Worm (Caenorhabditis elegans) whole organism, mixed stage, embryonic: Measurements from ENCODE around the gene lgc-54.

Experiments
- M03D4.4 ChIP-seq: sonication (generic microtip); optimal IDR thresholded peaks from 2 replicates; lab custom pipeline; 2017; ENCODE audit warnings: mild to moderate bottlenecking, missing genetic modification characterization, missing compliant biosample characterization
- bed-3 ChIP-seq: fragments of 200-800 bp; sonication (Bioruptor generic); optimal IDR thresholded peaks from 3 replicates; lab custom pipeline; 2018; ENCODE audit warnings: mild to moderate bottlenecking, missing genetic modification characterization, moderate library complexity, missing compliant biosample characterization
- blmp-1 ChIP-seq: fragments of 150-350 bp; optimal IDR thresholded peaks from 2 replicates; lab custom pipeline; 2014; ENCODE audit warnings: missing biosample characterization, missing genetic modification characterization
- ceh-39 ChIP-seq: fragments of 150-350 bp; optimal IDR thresholded peaks from 2 replicates; lab custom pipeline; 2014; ENCODE audit warnings: missing biosample characterization, missing genetic modification characterization
- ceh-43 ChIP-seq: fragments of 200-800 bp; sonication (Bioruptor generic); optimal IDR thresholded peaks from 2 replicates; lab custom pipeline; 2018; ENCODE audit warnings: mild to moderate bottlenecking, missing genetic modification characterization, moderate library complexity, missing compliant biosample characterization
- ceh-83 ChIP-seq: fragments of 200-800 bp; sonication (Bioruptor generic); optimal IDR thresholded peaks from 2 replicates; lab custom pipeline; 2018; ENCODE audit warnings: mild to moderate bottlenecking, missing genetic modification characterization, missing compliant biosample characterization
- ces-1 ChIP-seq: fragments of 150-350 bp; optimal IDR thresholded peaks from 2 replicates; lab custom pipeline; 2014; ENCODE audit warnings: missing biosample characterization, missing genetic modification reagents, missing genetic modification characterization
- cnd-1 ChIP-seq: fragments of 200-800 bp; sonication (Bioruptor generic); optimal IDR thresholded peaks from 2 replicates; lab custom pipeline; 2018; ENCODE audit warnings: mild to moderate bottlenecking, missing genetic modification characterization, missing compliant biosample characterization
- elt-1 ChIP-seq: sonication (generic microtip); optimal IDR thresholded peaks from 2 replicates; lab custom pipeline; 2017; ENCODE audit warnings: missing genetic modification characterization, mild to moderate bottlenecking, missing compliant biosample characterization, antibody characterized with exemption, moderate library complexity, borderline replicate concordance; ENCODE audit not compliant: insufficient read depth
- elt-3 ChIP-seq: fragments of 150-350 bp; optimal IDR thresholded peaks from 2 replicates; lab custom pipeline; 2014; ENCODE audit warnings: missing biosample characterization, missing genetic modification characterization
- flh-1 ChIP-seq: fragments of 200-800 bp; sonication (Bioruptor generic); optimal IDR thresholded peaks from 2 replicates; lab custom pipeline; 2018; ENCODE audit warnings: mild to moderate bottlenecking, missing genetic modification characterization, moderate library complexity, missing compliant biosample characterization
- ham-2 ChIP-seq: fragments of 200-800 bp; sonication (Bioruptor generic); optimal IDR thresholded peaks from 2 replicates; lab custom pipeline; 2018; ENCODE audit warnings: mild to moderate bottlenecking, missing genetic modification characterization, missing compliant biosample characterization
- lin-13 ChIP-seq: fragments of 150-350 bp; optimal IDR thresholded peaks from 2 replicates; lab custom pipeline; 2014; ENCODE audit warnings: missing biosample characterization, missing genetic modification characterization
- lin-32 ChIP-seq: fragments of 200-800 bp; sonication (Bioruptor generic); optimal IDR thresholded peaks from 2 replicates; lab custom pipeline; 2018; ENCODE audit warnings: mild to moderate bottlenecking, missing genetic modification characterization, missing compliant biosample characterization
- lsy-2 ChIP-seq: fragments of 150-350 bp; optimal IDR thresholded peaks from 2 replicates; lab custom pipeline; 2014; ENCODE audit warnings: missing biosample characterization, missing genetic modification characterization
- mls-2 ChIP-seq: sonication (generic microtip); optimal IDR thresholded peaks from 2 replicates; lab custom pipeline; 2016; ENCODE audit warnings: mild to moderate bottlenecking, missing genetic modification characterization, moderate library complexity, missing compliant biosample characterization
- nhr-12 ChIP-seq: fragments of 150-350 bp; optimal IDR thresholded peaks from 2 replicates; lab custom pipeline; 2014; ENCODE audit warnings: missing biosample characterization, missing genetic modification characterization
- nhr-2 ChIP-seq: fragments of 150-350 bp; optimal IDR thresholded peaks from 2 replicates; lab custom pipeline; 2014; ENCODE audit warnings: missing biosample characterization, missing genetic modification characterization
- nhr-237 ChIP-seq: fragments of 150-350 bp; optimal IDR thresholded peaks from 2 replicates; lab custom pipeline; 2014; ENCODE audit warnings: missing biosample characterization, missing genetic modification characterization
- nhr-28 ChIP-seq: fragments of 150-350 bp; optimal IDR thresholded peaks from 2 replicates; lab custom pipeline; 2014; ENCODE audit warnings: missing biosample characterization, missing genetic modification characterization
- nhr-76 ChIP-seq: sonication (generic microtip); optimal IDR thresholded peaks from 2 replicates; lab custom pipeline; 2017; ENCODE audit warnings: missing biosample characterization, missing genetic modification characterization
- pha-4 ChIP-seq: fragments of 150-350 bp; optimal IDR thresholded peaks from 2 replicates; lab custom pipeline; 2018; ENCODE audit warnings: missing biosample characterization, missing genetic modification reagents, missing genetic modification characterization
- sem-2 ChIP-seq: fragments of 200-800 bp; sonication (Bioruptor generic); optimal IDR thresholded peaks from 2 replicates; lab custom pipeline; 2018; ENCODE audit warnings: mild to moderate bottlenecking, missing genetic modification characterization, missing compliant biosample characterization
- snpc-4 ChIP-seq: fragments of 150-350 bp; optimal IDR thresholded peaks from 2 replicates; lab custom pipeline; 2014; ENCODE audit warnings: missing biosample characterization, missing genetic modification characterization
- sptf-1 ChIP-seq: sonication (generic microtip); optimal IDR thresholded peaks from 2 replicates; lab custom pipeline; 2017; ENCODE audit warnings: mild to moderate bottlenecking, missing genetic modification characterization, moderate library complexity, missing compliant biosample characterization
- tbx-8 ChIP-seq: fragments of 200-800 bp; sonication (Bioruptor generic); optimal IDR thresholded peaks from 2 replicates; lab custom pipeline; 2018; ENCODE audit warnings: mild to moderate bottlenecking, missing genetic modification characterization, moderate library complexity, missing compliant biosample characterization
- unc-120 ChIP-seq: sonication (generic microtip); optimal IDR thresholded peaks from 2 replicates; lab custom pipeline; 2017; ENCODE audit warnings: missing genetic modification characterization, missing compliant biosample characterization; ENCODE audit not compliant: poor library complexity, severe bottlenecking
- unc-39 ChIP-seq: fragments of 150-350 bp; optimal IDR thresholded peaks from 2 replicates; lab custom pipeline; 2014; ENCODE audit warnings: missing biosample characterization, missing genetic modification characterization
- unc-62 ChIP-seq: fragments of 150-350 bp; optimal IDR thresholded peaks from 2 replicates; lab custom pipeline; 2014; ENCODE audit warnings: missing biosample characterization, missing genetic modification reagents, missing genetic modification characterization
- zip-8 ChIP-seq: fragments of 150-350 bp; optimal IDR thresholded peaks from 2 replicates; lab custom pipeline; 2014; ENCODE audit warnings: missing biosample characterization, missing genetic modification characterization
- ztf-11 ChIP-seq: fragments of 150-350 bp; optimal IDR thresholded peaks from 2 replicates; lab custom pipeline; 2014; ENCODE audit warnings: missing biosample characterization, missing genetic modification characterization

Gene lgc-54

ce11 chrV:6842437-6842836 lies 4.0 kb downstream of the lgc-54 start, which contains the start of gene T15B7.1:
Gene T15B7.1 (plus strand): TSS chrV:6842737.
- no peak for TF ChIP-seq unc-39
- TF ChIP-seq M03D4.4 (tag; lab: Kevin White, UChicago), result no peak
- no peak for TF ChIP-seq elt-1 (tag; lab: Kevin White, UChicago)
- no peak for TF ChIP-seq nhr-237 (tag; lab: Kevin White, UChicago)
- TF ChIP-seq, all 35 proteins: peak for 0

ce11 chrV:6839008-6839407 lies 7.4 kb downstream of the lgc-54 start, which contains the start of gene hpo-8:
Gene hpo-8 (plus strand): TSS chrV:6839289.
- no peak for TF ChIP-seq lin-13 (tag; lab: Kevin White, UChicago)
- TF ChIP-seq, all 35 proteins: peak for 0

ce11 chrV:6838599-6838998 lies 7.8 kb downstream of the lgc-54 start, which contains the start of gene T15B7.15:
Gene T15B7.15 (minus strand): TSS chrV:6838665.
- TF ChIP-seq sem-2 (GFP tag; lab: Kevin White, UChicago), result no peak
- no peak for TF ChIP-seq ceh-83 (GFP tag; lab: Kevin White, UChicago)
- TF ChIP-seq unc-39, result no peak
- TF ChIP-seq nhr-2 (tag; lab: Kevin White, UChicago), result no peak
- no peak for TF ChIP-seq lin-13 (tag; lab: Kevin White, UChicago)
- no peak for TF ChIP-seq ceh-43 (GFP tag; lab: Kevin White, UChicago)
- no peak for TF ChIP-seq unc-62 (GFP tag; lab: Kevin White, UChicago)
- TF ChIP-seq ztf-11, result no peak
- no peak for TF ChIP-seq nhr-12 (tag; lab: Kevin White, UChicago)
- TF ChIP-seq mls-2 (tag; lab: Kevin White, UChicago), result no peak
- no peak for TF ChIP-seq sptf-1 (tag; lab: Kevin White, UChicago)
- TF ChIP-seq ceh-39 (tag; lab: Kevin White, UChicago), result no peak
- TF ChIP-seq elt-1 (tag; lab: Kevin White, UChicago), result no peak
- no peak for TF ChIP-seq flh-1 (GFP tag; lab: Kevin White, UChicago)
- TF ChIP-seq pha-4, result no peak
- no peak for TF ChIP-seq blmp-1 (tag; lab: Kevin White, UChicago)
- TF ChIP-seq zip-8 (tag; lab: Kevin White, UChicago), result no peak

ce11 chrV:6836036-6836435 lies 10.4 kb downstream of the lgc-54 start:
- no peak for TF ChIP-seq nhr-76 (tag; lab: Kevin White, UChicago)
- no peak for TF ChIP-seq unc-39
- no peak for TF ChIP-seq lin-13 (tag; lab: Kevin White, UChicago)
- no peak for TF ChIP-seq ceh-39 (tag; lab: Kevin White, UChicago)
- TF ChIP-seq, all 35 proteins: peak for 0

ce11 chrV:6835242-6835641 lies 11.2 kb downstream of the lgc-54 start, which contains the start of the genes T15B7.14 and col-143:
Gene T15B7.14 (minus strand): TSS chrV:6835342.
Gene col-143 (plus strand): TSS chrV:6835635.
- TF ChIP-seq elt-3 (tag; lab: Kevin White, UChicago) (no peak), flh-1 (GFP tag; lab: Kevin White, UChicago) (no peak), ceh-83 (GFP tag; lab: Kevin White, UChicago) (no peak), blmp-1 (tag; lab: Kevin White, UChicago) (no peak), cnd-1 (tag; lab: Kevin White, UChicago) (no peak), mls-2 (tag; lab: Kevin White, UChicago) (no peak)

- no peak for TF ChIP-seq M03D4.4 (tag; lab: Kevin White, UChicago)
- TF ChIP-seq unc-39, result no peak
- TF ChIP-seq elt-1 (tag; lab: Kevin White, UChicago), result no peak
- TF ChIP-seq snpc-4, result no peak
- no peak for TF ChIP-seq ham-2 (GFP tag; lab: Kevin White, UChicago)
- TF ChIP-seq unc-120 (tag; lab: Kevin White, UChicago), result no peak
- TF ChIP-seq, all 35 proteins: peak for 0
Measured at ce11 chrV:6831539-6831938, 14.9 kb downstream of the lgc-54 start.

- TF ChIP-seq unc-62 (GFP tag; lab: Kevin White, UChicago) (no peak), lin-13 (tag; lab: Kevin White, UChicago) (no peak), tbx-8 (GFP tag; lab: Kevin White, UChicago) (no peak), flh-1 (GFP tag; lab: Kevin White, UChicago) (no peak), nhr-76 (tag; lab: Kevin White, UChicago) (no peak), bed-3 (GFP tag; lab: Kevin White, UChicago) (no peak), elt-1 (tag; lab: Kevin White, UChicago) (no peak), nhr-28 (tag; lab: Kevin White, UChicago) (no peak), lin-32 (GFP tag; lab: Kevin White, UChicago) (no peak), ceh-83 (GFP tag; lab: Kevin White, UChicago) (no peak), cnd-1 (tag; lab: Kevin White, UChicago) (no peak), lsy-2 (no peak), ceh-39 (tag; lab: Kevin White, UChicago) (no peak), ces-1 (GFP tag; lab: Kevin White, UChicago) (no peak)
Measured at ce11 chrV:6830755-6831227, 15.6 kb downstream of the lgc-54 start, which contains the start of gene col-142. Gene col-142 (plus strand): TSS chrV:6831177.
